Worm (Caenorhabditis elegans): ENCODE measurements around the gene nlp-50.
A peak's percentile ranks its signal among the peaks of the same experiment; 100 is the strongest.
"Not testable (repeated sequence)": the region's sequence is repeated elsewhere in the genome, so short reads cannot be mapped to it uniquely, and the experiment has no call there.

The nlp-50 gene

ce11 chrII:6752850-6753249 lies 12.0 kb upstream of the nlp-50 start, which contains the start of gene F41G3.21:
Gene F41G3.21, minus strand, starts transcription at chrII:6752950.
- TF ChIP-seq cog-1 (tag; optimal IDR thresholded peaks at IDR 0.05), result no peak
- TF ChIP-seq med-1 (GFP tag; optimal IDR thresholded peaks at IDR 0.05; ENCODE audit: insufficient read depth), result no peak
- no peak for TF ChIP-seq flt-1 (GFP tag; IDR thresholded peaks at IDR 0.05)
- TF ChIP-seq tab-1 (GFP tag; IDR thresholded peaks at IDR 0.05), result no peak
- no peak for TF ChIP-seq ref-1 (GFP tag; conservative IDR thresholded peaks at IDR 0.05)
- no peak for TF ChIP-seq T22C8.4 (GFP tag; IDR thresholded peaks at IDR 0.05)

- TF ChIP-seq T22C8.4 (GFP tag; IDR thresholded peaks at IDR 0.05) (no peak), flt-1 (GFP tag; IDR thresholded peaks at IDR 0.05) (no peak)
These were observed 10.1 kb upstream of the nlp-50 start, which contains the start of the genes srx-95 and fis-1 for ce11 chrII:6754671-6755224. Gene srx-95, minus strand, starts transcription at chrII:6754771. Gene fis-1, plus strand, starts transcription at chrII:6755174.

ce11 chrII:6756232-6756631 lies 8.6 kb upstream of the nlp-50 start, which contains the start of gene F41G3.3:
Gene F41G3.3, plus strand, starts transcription at chrII:6756532.
- no peak for TF ChIP-seq tab-1 (GFP tag; IDR thresholded peaks at IDR 0.05)
- TF ChIP-seq med-1 (GFP tag; optimal IDR thresholded peaks at IDR 0.05; ENCODE audit: insufficient read depth), result no peak
- TF ChIP-seq ref-1 (GFP tag; conservative IDR thresholded peaks at IDR 0.05), result no peak
- TF ChIP-seq T22C8.4 (GFP tag; IDR thresholded peaks at IDR 0.05), result no peak
- no peak for TF ChIP-seq ztf-29 (GFP tag; IDR thresholded peaks at IDR 0.05)
- TF ChIP-seq flt-1 (GFP tag; IDR thresholded peaks at IDR 0.05), result no peak
- no peak for TF ChIP-seq ztf-23 (GFP tag; IDR thresholded peaks at IDR 0.05)
- TF ChIP-seq klf-2 (GFP tag; conservative IDR thresholded peaks at IDR 0.05), result no peak
- TF ChIP-seq cog-1 (tag; optimal IDR thresholded peaks at IDR 0.05), result no peak

ce11 chrII:6768014-6768413 lies 3.2 kb downstream of the nlp-50 start, which contains the start of gene F41G3.18:
Gene F41G3.18, plus strand, starts transcription at chrII:6768314.
- no peak for TF ChIP-seq ztf-23 (GFP tag; IDR thresholded peaks at IDR 0.05)
- no peak for TF ChIP-seq klf-2 (GFP tag; conservative IDR thresholded peaks at IDR 0.05)
- TF ChIP-seq tab-1 (GFP tag; IDR thresholded peaks at IDR 0.05), result no peak
- no peak for TF ChIP-seq ref-1 (GFP tag; conservative IDR thresholded peaks at IDR 0.05)
- TF ChIP-seq cog-1 (tag; optimal IDR thresholded peaks at IDR 0.05), result no peak
- no peak for TF ChIP-seq flt-1 (GFP tag; IDR thresholded peaks at IDR 0.05)
- no peak for TF ChIP-seq T22C8.4 (GFP tag; IDR thresholded peaks at IDR 0.05)
- no peak for TF ChIP-seq med-1 (GFP tag; optimal IDR thresholded peaks at IDR 0.05; ENCODE audit: insufficient read depth)
- no peak for TF ChIP-seq ztf-29 (GFP tag; IDR thresholded peaks at IDR 0.05)

- no peak for TF ChIP-seq flt-1 (GFP tag; IDR thresholded peaks at IDR 0.05)
These were observed 5.2 kb downstream of the nlp-50 start for ce11 chrII:6770030-6770429.

ce11 chrII:6772482-6772881 lies 7.6 kb downstream of the nlp-50 start:
- TF ChIP-seq T22C8.4 (GFP tag; IDR thresholded peaks at IDR 0.05) (no peak), ztf-29 (GFP tag; IDR thresholded peaks at IDR 0.05) (no peak), ztf-23 (GFP tag; IDR thresholded peaks at IDR 0.05) (no peak), ref-1 (GFP tag; conservative IDR thresholded peaks at IDR 0.05) (no peak), klf-2 (GFP tag; conservative IDR thresholded peaks at IDR 0.05) (no peak), med-1 (GFP tag; optimal IDR thresholded peaks at IDR 0.05; ENCODE audit: insufficient read depth) (no peak), tab-1 (GFP tag; IDR thresholded peaks at IDR 0.05) (no peak), cog-1 (tag; optimal IDR thresholded peaks at IDR 0.05) (no peak), flt-1 (GFP tag; IDR thresholded peaks at IDR 0.05) (no peak)

- not testable (repeated sequence) for TF ChIP-seq ref-1 (GFP tag; conservative IDR thresholded peaks at IDR 0.05); ztf-23 (GFP tag; IDR thresholded peaks at IDR 0.05); klf-2 (GFP tag; conservative IDR thresholded peaks at IDR 0.05)
These were observed 10.2 kb downstream of the nlp-50 start, which contains the start of gene agr-1 for ce11 chrII:6775076-6775475. Gene agr-1, minus strand, starts transcription at chrII:6775176.

- no peak for TF ChIP-seq T22C8.4 (GFP tag; IDR thresholded peaks at IDR 0.05)
- peak; percentile 6 for TF ChIP-seq med-1 (GFP tag; optimal IDR thresholded peaks at IDR 0.05; ENCODE audit: insufficient read depth)
- peak; percentile 67 for TF ChIP-seq ztf-23 (GFP tag; IDR thresholded peaks at IDR 0.05)
These were observed 11.7 kb downstream of the nlp-50 start, which contains the start of gene ssup-72 for ce11 chrII:6776418-6777034. Gene ssup-72, plus strand, starts transcription at chrII:6776598.

ce11 chrII:6779104-6779503 lies 14.3 kb downstream of the nlp-50 start, which contains the start of gene T13C2.7:
Gene T13C2.7, plus strand, starts transcription at chrII:6779404.
- TF ChIP-seq ref-1 (GFP tag; conservative IDR thresholded peaks at IDR 0.05), result no peak
- no peak for TF ChIP-seq klf-2 (GFP tag; conservative IDR thresholded peaks at IDR 0.05)

ce11 chrII:6781231-6781630 lies 16.4 kb downstream of the nlp-50 start:
- TF ChIP-seq ztf-23 (GFP tag; IDR thresholded peaks at IDR 0.05), result no peak
- no peak for TF ChIP-seq med-1 (GFP tag; optimal IDR thresholded peaks at IDR 0.05; ENCODE audit: insufficient read depth)
- no peak for TF ChIP-seq tab-1 (GFP tag; IDR thresholded peaks at IDR 0.05)

- TF ChIP-seq med-1 (GFP tag; optimal IDR thresholded peaks at IDR 0.05; ENCODE audit: insufficient read depth) (no peak), klf-2 (GFP tag; conservative IDR thresholded peaks at IDR 0.05) (no peak), tab-1 (GFP tag; IDR thresholded peaks at IDR 0.05) (no peak), ref-1 (GFP tag; conservative IDR thresholded peaks at IDR 0.05) (no peak), cog-1 (tag; optimal IDR thresholded peaks at IDR 0.05) (no peak), ztf-23 (GFP tag; IDR thresholded peaks at IDR 0.05) (no peak), flt-1 (GFP tag; IDR thresholded peaks at IDR 0.05) (no peak), ztf-29 (GFP tag; IDR thresholded peaks at IDR 0.05) (no peak), T22C8.4 (GFP tag; IDR thresholded peaks at IDR 0.05) (no peak)
These were observed 17.1 kb downstream of the nlp-50 start for ce11 chrII:6781983-6782382.

All from whole organism, midembryonic.